Worm (Caenorhabditis elegans) whole organism, early embryonic: Measurements from ENCODE around the gene srh-122.

Source experiments
- B0310.2 ChIP-seq: sonication (generic microtip); optimal IDR thresholded peaks from 2 replicates; lab custom pipeline; 2016; ENCODE audit warnings: mild to moderate bottlenecking, missing genetic modification characterization, missing compliant biosample characterization
- F13C5.2 ChIP-seq: sonication (generic microtip); optimal IDR thresholded peaks from 2 replicates; lab custom pipeline; 2017; ENCODE audit warnings: mild to moderate bottlenecking, missing genetic modification characterization, inconsistent platforms, missing compliant biosample characterization
- aly-1 ChIP-seq: sonication (generic microtip); optimal IDR thresholded peaks from 2 replicates; lab custom pipeline; 2016; ENCODE audit warnings: missing genetic modification characterization, missing compliant biosample characterization
- ama-1 ChIP-seq: fragments of 150-350 bp; optimal IDR thresholded peaks from 2 replicates; lab custom pipeline; 2014
- ceh-13 ChIP-seq: fragments of 200-800 bp; sonication (Bioruptor generic); optimal IDR thresholded peaks from 2 replicates; lab custom pipeline; 2018; ENCODE audit warnings: mild to moderate bottlenecking, missing genetic modification characterization, missing compliant biosample characterization
- ceh-36 ChIP-seq: sonication (generic microtip); optimal IDR thresholded peaks from 2 replicates; lab custom pipeline; 2016; ENCODE audit warnings: missing genetic modification characterization, inconsistent platforms, missing compliant biosample characterization
- ets-7 ChIP-seq: sonication (generic microtip); optimal IDR thresholded peaks from 2 replicates; lab custom pipeline; 2016; ENCODE audit warnings: missing genotype, missing genetic modification characterization, missing compliant biosample characterization
- flt-1 ChIP-seq: fragments of 200-800 bp; sonication (Bioruptor generic); IDR thresholded peaks from 2 replicates; pipeline ENCODE4 v1.3.6; 2022; ENCODE audit warnings: missing genetic modification characterization, missing compliant biosample characterization
- hmbx-1 ChIP-seq: sonication (generic microtip); optimal IDR thresholded peaks from 2 replicates; lab custom pipeline; 2016; ENCODE audit warnings: mild to moderate bottlenecking, missing genetic modification characterization, missing compliant biosample characterization
- hmg-4 ChIP-seq: fragments of 200-800 bp; sonication (Bioruptor generic); optimal IDR thresholded peaks from 2 replicates; lab custom pipeline; 2018; ENCODE audit warnings: mild to moderate bottlenecking, missing genetic modification characterization, missing compliant biosample characterization
- hnd-1 ChIP-seq: sonication (generic microtip); optimal IDR thresholded peaks from 2 replicates; lab custom pipeline; 2016; ENCODE audit warnings: missing genetic modification characterization, missing compliant biosample characterization
- pes-1 ChIP-seq: fragments of 200-800 bp; sonication (Bioruptor generic); IDR thresholded peaks from 2 replicates; pipeline ENCODE4 v1.3.6; 2022; ENCODE audit warnings: missing genetic modification reagents, missing genetic modification characterization, missing compliant biosample characterization
- scrt-1 ChIP-seq: fragments of 200-800 bp; sonication (Bioruptor generic); IDR thresholded peaks from 2 replicates; pipeline ENCODE4 v1.3.6; 2022; ENCODE audit warnings: missing genetic modification characterization, missing compliant biosample characterization
- sea-1 ChIP-seq: fragments of 200-800 bp; sonication (Bioruptor generic); conservative IDR thresholded peaks from 2 replicates; pipeline ENCODE4 v1.3.6; 2022; ENCODE audit warnings: missing genetic modification characterization, missing compliant biosample characterization
- tbx-11 ChIP-seq: fragments of 200-800 bp; sonication (Bioruptor generic); IDR thresholded peaks from 2 replicates; pipeline ENCODE4 v1.3.6; 2022; ENCODE audit warnings: missing genetic modification characterization, missing compliant biosample characterization
- tbx-37 ChIP-seq: fragments of 200-800 bp; sonication (Bioruptor generic); conservative IDR thresholded peaks from 2 replicates; pipeline ENCODE4 v1.3.6; 2022; ENCODE audit warnings: missing genetic modification reagents, missing genetic modification characterization, missing compliant biosample characterization
- tra-4 ChIP-seq: sonication (generic microtip); optimal IDR thresholded peaks from 2 replicates; lab custom pipeline; 2017; ENCODE audit warnings: missing genetic modification characterization, missing compliant biosample characterization

srh-122 gene

DNA sequence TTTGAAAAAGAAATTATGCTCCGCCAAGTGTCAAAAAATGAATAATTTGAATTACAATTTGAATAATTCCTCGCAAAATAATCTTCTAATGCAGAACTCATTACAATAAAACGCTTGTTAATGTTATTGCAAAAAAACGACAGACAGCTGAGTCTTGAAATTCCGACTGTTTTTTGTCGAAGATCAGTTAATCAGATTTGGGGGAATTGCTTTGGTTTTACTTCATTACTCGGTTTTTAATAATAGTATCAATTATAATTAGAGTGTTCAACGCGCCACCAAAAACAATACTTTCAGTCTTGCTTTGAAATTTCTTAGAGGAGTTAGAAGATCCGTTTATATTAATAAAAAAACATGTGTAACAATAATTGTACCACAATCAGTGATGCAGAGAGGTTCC lies at the start of gene srh-122:
Gene srh-122 (minus strand): TSS at position 101 of the 400 bp plus-strand sequence.
- TF ChIP-seq F13C5.2 = no peak
- TF ChIP-seq hmbx-1 (tag; lab: Kevin White, UChicago) = no peak
- TF ChIP-seq ets-7 = no peak
- no peak for TF ChIP-seq sea-1 (GFP tag; lab: Robert Waterston, UW)
- TF ChIP-seq ceh-13 (GFP tag; lab: Kevin White, UChicago) = no peak
- no peak for TF ChIP-seq tbx-11
- TF ChIP-seq ama-1 (lab: Kevin White, UChicago) = no peak
- TF ChIP-seq tbx-37 (GFP tag; lab: Robert Waterston, UW) = no peak
- no peak for TF ChIP-seq hnd-1 (tag; lab: Kevin White, UChicago)
- TF ChIP-seq hmg-4 = no peak
- TF ChIP-seq ceh-36 = no peak
- TF ChIP-seq aly-1 = no peak

DNA sequence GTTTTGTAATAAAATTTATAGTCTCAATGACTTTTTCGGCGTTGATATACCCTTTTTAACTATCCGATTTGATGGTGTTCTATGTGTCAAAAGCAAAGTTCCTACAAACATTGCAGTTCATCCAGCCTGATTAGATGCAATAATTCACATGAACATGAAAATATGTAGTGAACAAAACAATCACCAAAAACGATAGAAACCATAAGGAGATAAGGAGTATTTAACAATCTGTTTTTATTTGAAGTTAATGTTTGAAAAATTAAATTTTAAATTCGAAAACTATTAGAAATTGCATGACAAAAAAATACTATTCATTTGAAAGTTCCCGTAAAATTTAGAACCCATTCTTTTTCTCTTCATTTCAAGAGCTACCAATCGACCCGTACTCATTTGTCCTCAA lies 49.1 kb upstream of the srh-122 start, which contains the start of gene fbxa-209:
Gene fbxa-209 (minus strand): TSS at position 101 of the 400 bp plus-strand sequence.
- TF ChIP-seq hmg-4 = no peak
- no peak for TF ChIP-seq ceh-13 (GFP tag; lab: Kevin White, UChicago)
- no peak for TF ChIP-seq scrt-1 (GFP tag; lab: Robert Waterston, UW)
- TF ChIP-seq tra-4 = no peak
- no peak for TF ChIP-seq tbx-11
- no peak for TF ChIP-seq hmbx-1 (tag; lab: Kevin White, UChicago)
- TF ChIP-seq ets-7 = no peak
- no peak for TF ChIP-seq B0310.2 (tag; lab: Kevin White, UChicago)
- TF ChIP-seq ceh-36 = no peak
- no peak for TF ChIP-seq aly-1
- no peak for TF ChIP-seq pes-1 (GFP tag; lab: Robert Waterston, UW)

DNA sequence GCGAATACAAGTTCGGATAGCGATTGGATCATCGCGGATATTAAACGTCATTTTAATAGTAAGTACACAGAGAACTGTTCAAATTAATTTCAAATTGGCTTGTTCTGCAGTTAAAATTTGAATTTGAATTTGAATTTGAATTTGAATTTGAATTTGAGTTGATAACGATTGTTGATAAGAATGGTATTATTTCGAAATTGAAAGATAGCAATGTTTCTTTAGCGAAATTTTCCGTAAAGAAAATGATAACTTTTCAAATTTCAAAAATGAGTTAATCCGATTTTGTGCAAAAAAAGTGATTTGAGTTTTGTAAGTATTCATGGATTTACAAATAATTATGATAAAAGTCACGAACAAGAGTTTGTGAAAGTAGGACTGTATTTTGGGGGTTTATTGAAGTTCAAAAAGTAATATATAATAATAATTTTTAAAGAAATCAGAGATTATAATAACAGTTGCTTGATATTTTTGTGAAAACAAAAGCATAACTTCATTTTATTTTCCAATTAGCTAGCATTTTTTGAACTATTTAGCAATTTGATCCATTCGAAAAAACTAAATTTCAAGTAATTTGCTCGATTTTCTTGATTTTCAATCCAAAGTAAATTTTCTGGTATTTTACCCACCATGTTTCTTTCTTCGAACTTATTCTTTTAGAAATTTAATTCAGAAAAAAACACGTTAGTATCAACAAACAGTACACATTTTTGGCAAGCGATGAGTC lies 47.7 kb upstream of the srh-122 start, which contains the start of gene Y36E3A.2:
Gene Y36E3A.2 (plus strand): TSS at position 674 of the 724 bp plus-strand sequence.
- TF ChIP-seq ceh-36 = no peak
- no peak for TF ChIP-seq flt-1
- no peak for TF ChIP-seq sea-1 (GFP tag; lab: Robert Waterston, UW)
- no peak for TF ChIP-seq ama-1 (lab: Kevin White, UChicago)
- TF ChIP-seq tra-4 = no peak
- no peak for TF ChIP-seq tbx-11
- no peak for TF ChIP-seq ets-7
- no peak for TF ChIP-seq pes-1 (GFP tag; lab: Robert Waterston, UW)
- no peak for TF ChIP-seq hmg-4
- TF ChIP-seq ceh-13 (GFP tag; lab: Kevin White, UChicago) = no peak
- no peak for TF ChIP-seq hnd-1 (tag; lab: Kevin White, UChicago)
- TF ChIP-seq F13C5.2 = no peak

DNA sequence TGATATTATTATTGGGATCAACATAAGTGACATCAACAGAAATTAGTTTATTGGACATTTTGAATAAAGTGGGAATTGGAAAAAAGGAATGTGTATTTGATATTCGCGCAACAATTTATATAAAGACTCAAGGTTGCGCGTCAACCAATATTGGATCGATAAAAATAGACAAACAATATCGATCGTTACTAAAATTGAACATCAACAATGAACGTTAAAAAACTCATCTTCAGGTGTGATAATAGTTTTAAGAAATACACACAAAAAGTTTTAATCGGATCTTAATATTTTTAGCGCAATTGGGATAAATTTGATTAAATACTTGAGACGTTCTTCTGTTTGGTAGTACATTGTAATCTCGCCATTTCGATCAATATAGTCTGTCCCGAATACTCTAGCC lies 45.8 kb upstream of the srh-122 start, which contains the start of gene fbxa-104:
Gene fbxa-104 (minus strand): TSS at position 83 of the 400 bp plus-strand sequence.
- TF ChIP-seq sea-1 (GFP tag; lab: Robert Waterston, UW) (no peak), tbx-37 (GFP tag; lab: Robert Waterston, UW) (no peak), hmbx-1 (tag; lab: Kevin White, UChicago) (no peak), scrt-1 (GFP tag; lab: Robert Waterston, UW) (no peak), ets-7 (no peak), tbx-11 (no peak), flt-1 (no peak), pes-1 (GFP tag; lab: Robert Waterston, UW) (no peak)

DNA sequence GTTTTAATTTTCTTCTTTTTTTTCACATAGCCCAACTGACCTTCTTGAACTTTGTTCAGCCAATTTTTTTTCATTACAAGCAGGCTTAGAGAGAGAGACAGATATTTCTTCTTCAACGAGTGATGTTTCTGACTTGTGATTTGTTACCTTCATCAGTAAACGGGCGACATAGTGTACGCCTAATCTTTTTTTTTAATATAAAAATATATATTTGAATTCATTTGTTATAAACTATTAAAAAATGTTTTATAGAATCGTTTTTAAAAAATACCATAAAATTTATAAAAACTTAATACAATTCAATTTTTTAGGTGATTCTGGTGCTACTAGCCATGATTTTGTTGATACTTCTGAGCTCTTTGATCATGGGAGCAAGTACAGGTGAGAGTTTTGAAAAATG lies 40.0 kb upstream of the srh-122 start, which contains the start of gene T06E6.10:
Gene T06E6.10 (plus strand): TSS at position 301 of the 400 bp plus-strand sequence.
- TF ChIP-seq ceh-36 (no peak), ceh-13 (GFP tag; lab: Kevin White, UChicago) (no peak), F13C5.2 (no peak), tra-4 (no peak)

DNA sequence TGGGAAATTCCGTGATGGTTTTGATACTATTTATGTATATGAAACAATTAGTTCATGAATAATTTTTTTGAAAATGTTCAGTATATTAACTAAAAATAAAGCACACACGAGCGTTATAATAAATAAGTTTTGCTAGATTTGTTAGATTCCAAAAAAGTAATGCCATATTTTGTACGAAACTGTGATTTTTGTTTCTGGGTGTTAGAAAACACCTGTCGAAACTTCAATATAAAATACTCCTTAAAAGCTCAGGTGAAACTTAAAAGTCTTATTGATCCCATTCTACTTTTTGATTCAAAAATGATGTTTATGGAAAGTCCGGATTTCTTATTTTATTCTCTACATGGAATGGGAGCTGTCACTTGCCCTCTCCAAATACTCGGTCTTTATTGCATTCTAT lies 38.1 kb upstream of the srh-122 start, which contains the start of gene srh-265:
Gene srh-265 (plus strand): TSS at position 301 of the 400 bp plus-strand sequence.
- TF ChIP-seq tbx-11 = no peak
- TF ChIP-seq ceh-13 (GFP tag; lab: Kevin White, UChicago) = no peak
- no peak for TF ChIP-seq F13C5.2
- TF ChIP-seq hnd-1 (tag; lab: Kevin White, UChicago) = no peak
- TF ChIP-seq aly-1 = no peak
- no peak for TF ChIP-seq pes-1 (GFP tag; lab: Robert Waterston, UW)
- TF ChIP-seq hmg-4 = no peak
- no peak for TF ChIP-seq hmbx-1 (tag; lab: Kevin White, UChicago)
- no peak for TF ChIP-seq ama-1 (lab: Kevin White, UChicago)

DNA sequence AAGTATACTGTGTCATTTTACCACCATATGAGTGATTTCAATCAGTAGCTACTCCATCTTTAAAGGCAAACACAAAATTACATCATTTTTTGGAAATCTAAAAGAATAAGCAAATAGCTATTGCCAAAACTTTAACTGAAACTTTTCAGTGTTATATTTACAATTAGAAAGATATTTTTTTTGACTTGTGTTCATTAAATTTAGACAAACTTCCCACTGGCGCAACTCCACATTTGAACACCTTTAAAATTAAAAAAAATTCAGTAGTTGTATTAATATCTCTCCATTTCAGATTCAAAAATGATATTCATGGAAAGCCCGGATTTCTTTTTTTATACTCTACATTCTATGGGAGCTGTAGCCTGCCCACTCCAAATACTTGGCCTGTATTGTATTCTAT lies 36.0 kb upstream of the srh-122 start, which contains the start of gene srh-264:
Gene srh-264 (plus strand): TSS at position 301 of the 400 bp plus-strand sequence.
- TF ChIP-seq tbx-37 (GFP tag; lab: Robert Waterston, UW) = no peak
- no peak for TF ChIP-seq hmbx-1 (tag; lab: Kevin White, UChicago)
- TF ChIP-seq tbx-11 = no peak
- TF ChIP-seq F13C5.2 = no peak
- no peak for TF ChIP-seq ceh-13 (GFP tag; lab: Kevin White, UChicago)
- no peak for TF ChIP-seq ceh-36
- TF ChIP-seq flt-1 = no peak
- no peak for TF ChIP-seq hnd-1 (tag; lab: Kevin White, UChicago)
- no peak for TF ChIP-seq ets-7
- no peak for TF ChIP-seq aly-1
- TF ChIP-seq ama-1 (lab: Kevin White, UChicago) = no peak
- TF ChIP-seq sea-1 (GFP tag; lab: Robert Waterston, UW) = no peak
- no peak for TF ChIP-seq pes-1 (GFP tag; lab: Robert Waterston, UW)
- no peak for TF ChIP-seq tra-4
- TF ChIP-seq hmg-4 = no peak
- TF ChIP-seq B0310.2 (tag; lab: Kevin White, UChicago) = no peak
- TF ChIP-seq scrt-1 (GFP tag; lab: Robert Waterston, UW) = no peak

DNA sequence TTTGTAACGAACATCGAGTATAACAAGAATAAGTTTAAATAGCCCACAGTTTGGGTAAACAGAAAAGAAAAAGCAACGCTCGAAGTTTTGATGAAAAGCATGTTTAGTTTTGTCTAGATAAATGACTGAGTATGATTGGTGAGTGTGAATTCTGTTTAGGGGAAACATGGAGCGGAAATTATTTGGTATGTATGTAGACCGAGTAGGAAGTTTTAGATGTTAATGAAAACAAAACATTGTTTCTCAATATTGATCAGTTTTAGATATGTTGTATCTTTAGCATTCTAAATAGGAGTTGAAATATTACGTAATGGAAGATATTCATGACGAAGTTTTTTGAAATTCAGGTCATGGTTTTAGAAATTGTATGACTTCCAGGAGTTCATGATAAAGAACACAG lies 34.8 kb upstream of the srh-122 start, which contains the start of gene srbc-63:
Gene srbc-63 (minus strand): TSS at position 101 of the 400 bp plus-strand sequence.
- TF ChIP-seq ceh-36 (no peak), sea-1 (GFP tag; lab: Robert Waterston, UW) (no peak), flt-1 (no peak), tbx-11 (no peak), tbx-37 (GFP tag; lab: Robert Waterston, UW) (no peak), hmg-4 (no peak), pes-1 (GFP tag; lab: Robert Waterston, UW) (no peak), ets-7 (no peak), F13C5.2 (no peak), ceh-13 (GFP tag; lab: Kevin White, UChicago) (no peak), hnd-1 (tag; lab: Kevin White, UChicago) (no peak), aly-1 (no peak), scrt-1 (GFP tag; lab: Robert Waterston, UW) (no peak)
